Fruit fly (Drosophila melanogaster) whole organism, embryonic: ENCODE results near the gene iav.

ENCODE experiments used
- Bdp1 ChIP-seq: fragments of 200-800 bp; sonication (Bioruptor generic); optimal IDR thresholded peaks from 3 replicates; lab custom pipeline; 2016; ENCODE audit warnings: missing biosample characterization, missing genetic modification characterization
- Bteb2 ChIP-seq: fragments of 200-800 bp; sonication (Bioruptor generic); optimal IDR thresholded peaks from 2 replicates; lab custom pipeline; 2016; ENCODE audit warnings: missing biosample characterization, missing genetic modification characterization
- CG10274 ChIP-seq: fragments of 200-800 bp; sonication (Bioruptor generic); optimal IDR thresholded peaks from 3 replicates; lab custom pipeline; 2017; ENCODE audit warnings: missing biosample characterization, mild to moderate bottlenecking, missing genetic modification characterization
- CG11093 ChIP-seq: fragments of 200-800 bp; sonication (Bioruptor generic); IDR thresholded peaks from 3 replicates; pipeline ENCODE4 v1.3.6; 2022; ENCODE audit warnings: missing biosample characterization, missing genetic modification characterization
- CG11560 ChIP-seq: fragments of 200-800 bp; sonication (Bioruptor generic); IDR thresholded peaks from 3 replicates; pipeline ENCODE4 v1.3.6; 2022; ENCODE audit warnings: missing biosample characterization, missing genetic modification characterization
- CG12104 ChIP-seq: fragments of 200-800 bp; sonication (Bioruptor generic); optimal IDR thresholded peaks from 3 replicates; lab custom pipeline; 2016; ENCODE audit warnings: missing biosample characterization, missing genetic modification characterization
- CG12299 ChIP-seq: fragments of 200-800 bp; sonication (Bioruptor generic); optimal IDR thresholded peaks from 2 replicates; lab custom pipeline; 2018; ENCODE audit warnings: missing biosample characterization, mild to moderate bottlenecking, missing genetic modification characterization
- CG13624 ChIP-seq: fragments of 200-800 bp; sonication (Bioruptor generic); optimal IDR thresholded peaks from 2 replicates; lab custom pipeline; 2016; ENCODE audit warnings: missing biosample characterization, missing genetic modification characterization
- CG15073 ChIP-seq: fragments of 200-800 bp; sonication (Bioruptor generic); optimal IDR thresholded peaks from 2 replicates; lab custom pipeline; 2016; ENCODE audit warnings: missing biosample characterization, missing genetic modification characterization
- CG15601 ChIP-seq: fragments of 200-800 bp; sonication (Bioruptor generic); optimal IDR thresholded peaks from 3 replicates; lab custom pipeline; 2019; ENCODE audit warnings: missing biosample characterization, mild to moderate bottlenecking, missing genetic modification characterization, moderate library complexity
- CG1603 ChIP-seq: fragments of 200-800 bp; sonication (Bioruptor generic); optimal IDR thresholded peaks from 2 replicates; lab custom pipeline; 2019; ENCODE audit warnings: missing biosample characterization, mild to moderate bottlenecking, missing genetic modification characterization, moderate library complexity
- CG1647 ChIP-seq: fragments of 200-800 bp; sonication (Bioruptor generic); optimal IDR thresholded peaks from 3 replicates; lab custom pipeline; 2016; ENCODE audit warnings: missing biosample characterization, missing genetic modification characterization
- CG1792 ChIP-seq: fragments of 200-800 bp; sonication (Bioruptor generic); optimal IDR thresholded peaks from 2 replicates; lab custom pipeline; 2016; ENCODE audit warnings: missing biosample characterization, missing genetic modification characterization
- CG2116 ChIP-seq: fragments of 200-800 bp; sonication (Bioruptor generic); optimal IDR thresholded peaks from 3 replicates; lab custom pipeline; 2018; ENCODE audit warnings: missing biosample characterization, mild to moderate bottlenecking, missing genetic modification characterization
- CG2875 ChIP-seq: fragments of 200-800 bp; sonication (Bioruptor generic); optimal IDR thresholded peaks from 2 replicates; lab custom pipeline; 2017; ENCODE audit warnings: missing biosample characterization, mild to moderate bottlenecking, missing genetic modification characterization, missing genetic modification reagents
- CG30020 ChIP-seq: fragments of 200-800 bp; optimal IDR thresholded peaks from 2 replicates; lab custom pipeline; 2019; ENCODE audit warnings: missing biosample characterization, mild to moderate bottlenecking, missing genetic modification characterization, moderate library complexity
- CG32772 ChIP-seq: fragments of 200-800 bp; sonication (Bioruptor generic); IDR thresholded peaks from 2 replicates; pipeline ENCODE4 v1.3.6; 2022; ENCODE audit warnings: missing biosample characterization, missing genetic modification characterization
- CG3726 ChIP-seq: fragments of 200-800 bp; sonication (Bioruptor generic); IDR thresholded peaks from 3 replicates; pipeline ENCODE4, ENCODE4 v1.3.6; 2022; ENCODE audit warnings: missing biosample characterization, missing genetic modification characterization
- CG3847 ChIP-seq: fragments of 200-800 bp; sonication (Bioruptor generic); IDR thresholded peaks from 2 replicates; pipeline ENCODE4 v1.3.6; 2022; ENCODE audit warnings: missing biosample characterization, missing genetic modification characterization
- CG5180 ChIP-seq: fragments of 200-800 bp; sonication (Bioruptor generic); optimal IDR thresholded peaks from 3 replicates; lab custom pipeline; 2017; ENCODE audit warnings: missing biosample characterization, missing genetic modification characterization, mild to moderate bottlenecking, moderate library complexity, missing genetic modification reagents
- CG6272 ChIP-seq: fragments of 200-800 bp; sonication (Bioruptor generic); IDR thresholded peaks from 2 replicates; pipeline ENCODE4 v1.3.6; 2022; ENCODE audit warnings: missing biosample characterization, missing genetic modification characterization
- CG7839 ChIP-seq: fragments of 200-800 bp; sonication (Bioruptor generic); optimal IDR thresholded peaks from 3 replicates; lab custom pipeline; 2018; ENCODE audit warnings: missing biosample characterization, mild to moderate bottlenecking, missing genetic modification characterization, moderate library complexity
- CoRest ChIP-seq: fragments of 200-800 bp; sonication (Bioruptor generic); optimal IDR thresholded peaks from 3 replicates; lab custom pipeline; 2018; ENCODE audit warnings: missing biosample characterization, mild to moderate bottlenecking, missing genetic modification characterization, moderate library complexity
- Dek ChIP-seq: fragments of 200-800 bp; sonication (Bioruptor generic); optimal IDR thresholded peaks from 3 replicates; lab custom pipeline; 2019; ENCODE audit warnings: missing biosample characterization, mild to moderate bottlenecking, missing genetic modification characterization, moderate library complexity
- Dll ChIP-seq: fragments of 200-800 bp; sonication (Bioruptor generic); IDR thresholded peaks from 4 replicates; pipeline ENCODE4 v1.3.6; 2022; ENCODE audit warnings: missing biosample characterization, missing genetic modification characterization; ENCODE audit not compliant: partially characterized antibody
- HLH4C ChIP-seq: fragments of 200-800 bp; sonication (Bioruptor generic); IDR thresholded peaks from 3 replicates; pipeline ENCODE4 v1.3.6; 2022; ENCODE audit warnings: missing biosample characterization, missing genetic modification characterization; ENCODE audit not compliant: partially characterized antibody
- HmgD ChIP-seq: fragments of 200-800 bp; sonication (Bioruptor generic); optimal IDR thresholded peaks from 3 replicates; lab custom pipeline; 2016; ENCODE audit warnings: missing biosample characterization, missing genetic modification characterization
- Jarid2 ChIP-seq: fragments of 200-800 bp; sonication (Bioruptor generic); optimal IDR thresholded peaks from 3 replicates; lab custom pipeline; 2017; ENCODE audit warnings: mild to moderate bottlenecking, missing biosample characterization, missing genetic modification reagents, missing genetic modification characterization
- Kr ChIP-seq: fragments of 200-800 bp; sonication (Bioruptor generic); optimal IDR thresholded peaks from 2 replicates; lab custom pipeline; 2017; ENCODE audit warnings: missing biosample characterization, mild to moderate bottlenecking, missing genetic modification characterization
- Lhr ChIP-seq: fragments of 200-800 bp; sonication (Bioruptor generic); optimal IDR thresholded peaks from 3 replicates; lab custom pipeline; 2017; ENCODE audit warnings: mild to moderate bottlenecking, missing biosample characterization, missing genetic modification reagents, missing genetic modification characterization
- Neu2 ChIP-seq: fragments of 200-800 bp; sonication (Bioruptor generic); optimal IDR thresholded peaks from 3 replicates; lab custom pipeline; 2016; ENCODE audit warnings: missing biosample characterization, missing genetic modification characterization, borderline replicate concordance
- Rx ChIP-seq: fragments of 200-800 bp; sonication (Bioruptor generic); IDR thresholded peaks from 2 replicates; pipeline ENCODE4 v1.3.6; 2022; ENCODE audit warnings: missing biosample characterization, missing genetic modification characterization
- Xbp1 ChIP-seq: fragments of 200-800 bp; sonication (Bioruptor generic); optimal IDR thresholded peaks from 3 replicates; lab custom pipeline; 2016; ENCODE audit warnings: missing biosample characterization, mild to moderate bottlenecking, missing genetic modification characterization
- ac ChIP-seq: fragments of 200-800 bp; sonication (Bioruptor generic); optimal IDR thresholded peaks from 3 replicates; lab custom pipeline; 2017; ENCODE audit warnings: missing biosample characterization, mild to moderate bottlenecking, missing genetic modification characterization
- bbx ChIP-seq: fragments of 200-800 bp; sonication (Bioruptor generic); IDR thresholded peaks from 2 replicates; pipeline ENCODE4 v1.3.6; 2022; ENCODE audit warnings: missing biosample characterization, missing genetic modification characterization; ENCODE audit not compliant: partially characterized antibody
- cad ChIP-seq: fragments of >200 bp; optimal IDR thresholded peaks from 2 replicates; lab custom pipeline; 2017; ENCODE audit warnings: missing biosample characterization, missing genetic modification characterization
- cas ChIP-seq: fragments of 200-800 bp; sonication (Bioruptor generic); IDR thresholded peaks from 2 replicates; pipeline ENCODE4 v1.3.6; 2022; ENCODE audit warnings: missing biosample characterization, missing genetic modification characterization
- danr ChIP-seq: fragments of 200-800 bp; sonication (Bioruptor generic); IDR thresholded peaks from 2 replicates; pipeline ENCODE4 v1.3.6; 2022; ENCODE audit warnings: missing biosample characterization, missing genetic modification characterization
- fd3F ChIP-seq: fragments of 200-800 bp; sonication (Bioruptor generic); optimal IDR thresholded peaks from 2 replicates; lab custom pipeline; 2018; ENCODE audit warnings: missing biosample characterization, mild to moderate bottlenecking, missing genetic modification characterization, moderate library complexity
- fd96Cb ChIP-seq: fragments of 200-800 bp; sonication (Bioruptor generic); optimal IDR thresholded peaks from 2 replicates; lab custom pipeline; 2018; ENCODE audit warnings: missing biosample characterization, mild to moderate bottlenecking, missing genetic modification characterization, moderate library complexity
- gem ChIP-seq: fragments of 200-800 bp; sonication (Bioruptor generic); optimal IDR thresholded peaks from 2 replicates; lab custom pipeline; 2019; ENCODE audit warnings: missing biosample characterization, mild to moderate bottlenecking, missing genetic modification characterization, moderate library complexity
- gt ChIP-seq: fragments of 200-800 bp; sonication (Bioruptor generic); IDR thresholded peaks from 2 replicates; pipeline ENCODE4 v1.3.6; 2022; ENCODE audit warnings: missing biosample characterization, missing genetic modification characterization
- lmd ChIP-seq: fragments of 200-800 bp; sonication (Bioruptor generic); IDR thresholded peaks from 2 replicates; pipeline ENCODE4 v1.3.6; 2022; ENCODE audit warnings: missing biosample characterization, missing genetic modification characterization
- pita ChIP-seq: fragments of 200-800 bp; sonication (Bioruptor generic); optimal IDR thresholded peaks from 2 replicates; lab custom pipeline; 2017; ENCODE audit warnings: missing biosample characterization, mild to moderate bottlenecking, missing genetic modification characterization
- pum ChIP-seq: fragments of 200-800 bp; sonication (Bioruptor generic); optimal IDR thresholded peaks from 2 replicates; lab custom pipeline; 2016; ENCODE audit warnings: missing biosample characterization, missing genetic modification characterization
- seq ChIP-seq: fragments of 200-800 bp; sonication (Bioruptor generic); IDR thresholded peaks from 2 replicates; pipeline ENCODE4 v1.3.6; 2022; ENCODE audit warnings: missing biosample characterization, missing genetic modification characterization
- tna ChIP-seq: fragments of 200-800 bp; sonication (Bioruptor generic); IDR thresholded peaks from 2 replicates; pipeline ENCODE4 v1.3.6; 2022; ENCODE audit warnings: missing biosample characterization, missing genetic modification characterization; ENCODE audit not compliant: partially characterized antibody
- ttk ChIP-seq: fragments of 200-800 bp; sonication (Bioruptor generic); IDR thresholded peaks from 2 replicates; pipeline ENCODE4 v2.1.2; 2022; ENCODE audit warnings: missing biosample characterization, missing genetic modification characterization
- zf30C ChIP-seq: fragments of 200-800 bp; sonication (Bioruptor generic); optimal IDR thresholded peaks from 3 replicates; lab custom pipeline; 2018; ENCODE audit warnings: missing biosample characterization, mild to moderate bottlenecking, missing genetic modification characterization

iav gene

dm6 chrX:6856332-6856995 lies 42.7 kb downstream of the iav start (continued):
- TF ChIP-seq CG30020 (tag; lab: Kevin White, UChicago) (peak; percentile 4), cad (GFP tag; lab: Kevin White, UChicago) (no peak), pum (peak; percentile 16), Dll (GFP tag; lab: Robert Waterston, UW) (no peak), CoRest (tag; lab: Kevin White, UChicago) (peak; percentile 78), ac (GFP tag; lab: Kevin White, UChicago) (no peak), CG15073 (GFP tag; lab: Kevin White, UChicago) (no peak), CG11560 (tag; lab: Robert Waterston, UW) (0 out of 3 replicates have a peak, but pooled peaks have one; percentile 7), CG10274 (GFP tag; lab: Kevin White, UChicago) (peak; percentile 28), CG5180 (GFP tag; lab: Kevin White, UChicago) (peak; percentile 16), zf30C (GFP tag; lab: Kevin White, UChicago) (no peak), CG1647 (GFP tag; lab: Kevin White, UChicago) (no peak), Lhr (GFP tag; lab: Kevin White, UChicago) (no peak), CG2875 (GFP tag; lab: Kevin White, UChicago) (peak; percentile 32), fd96Cb (tag; lab: Kevin White, UChicago) (peak; percentile 74), bbx (no peak), gt (no peak), CG3847 (peak; percentile 63), CG6272 (GFP tag; lab: Robert Waterston, UW) (no peak), Dek (tag; lab: Kevin White, UChicago) (peak; percentile 76), CG1603 (tag; lab: Kevin White, UChicago) (no peak), CG11093 (GFP tag; lab: Robert Waterston, UW) (peak; percentile 60; the same call in 2 of the 3 replicates), pita (GFP tag; lab: Kevin White, UChicago) (no peak), ttk (GFP tag; lab: Robert Waterston, UW) (peak; percentile 73), Xbp1 (GFP tag; lab: Kevin White, UChicago) (peak; percentile 68), seq (GFP tag; lab: Robert Waterston, UW) (peak; percentile 75), cas (0 out of 2 replicates have a peak, but pooled peaks have one; percentile 45), CG32772 (GFP tag; lab: Robert Waterston, UW) (peak; percentile 68), gem (tag; lab: Kevin White, UChicago) (peak; percentile 88), CG15601 (tag; lab: Kevin White, UChicago) (peak; percentile 37), tna (GFP tag; lab: Robert Waterston, UW) (no peak), Kr (GFP tag; lab: Kevin White, UChicago) (no peak), CG2116 (peak; percentile 7), Bdp1 (GFP tag; lab: Kevin White, UChicago) (no peak), lmd (GFP tag; lab: Robert Waterston, UW) (peak; percentile 81), CG12299 (peak; percentile 38), CG1792 (GFP tag; lab: Kevin White, UChicago) (no peak), fd3F (GFP tag; lab: Kevin White, UChicago) (peak; percentile 61), CG7839 (tag; lab: Kevin White, UChicago) (peak; percentile 82), HmgD (no peak), Rx (GFP tag; lab: Robert Waterston, UW) (peak; percentile 50; the same call in 1 of the 2 replicates), CG13624 (GFP tag; lab: Kevin White, UChicago) (no peak), CG12104 (peak; percentile 16), CG3726 (GFP tag; lab: Robert Waterston, UW) (0 out of 3 replicates have a peak, but pooled peaks have one; percentile 7), HLH4C (GFP tag; lab: Robert Waterston, UW) (no peak), Neu2 (GFP tag; lab: Kevin White, UChicago) (no peak), Jarid2 (GFP tag; lab: Kevin White, UChicago) (no peak), Bteb2 (GFP tag; lab: Kevin White, UChicago) (no peak), danr (GFP tag; lab: Robert Waterston, UW) (no peak)
